Fruit fly (Drosophila melanogaster): Measurements from ENCODE around the gene Srp68.

Srp68 gene

DNA sequence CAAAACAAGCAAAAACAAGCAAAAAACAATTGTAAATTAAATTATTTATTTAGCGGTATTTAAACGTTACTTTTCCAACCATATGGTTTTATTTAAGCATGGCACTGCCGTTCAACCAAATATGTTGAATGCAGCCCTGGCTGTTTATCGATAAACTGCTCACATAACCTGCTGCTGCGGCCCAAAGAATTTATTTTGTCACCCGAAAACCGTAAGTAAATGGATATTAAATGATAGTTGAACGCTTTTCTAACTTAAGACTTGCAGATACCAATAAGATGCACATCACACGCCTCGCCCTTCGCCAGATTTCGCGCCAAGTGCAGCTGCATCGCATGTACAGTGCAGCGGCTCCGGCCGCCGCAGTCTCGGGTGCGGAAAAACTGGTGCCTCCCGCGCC is 18.2 kb upstream of the Srp68 start, which contains the start of gene mRpL12 (continued):
- TF ChIP-seq dm (GFP tag; optimal IDR thresholded peaks at IDR 0.05): no peak
- peak; percentile 19 for TF ChIP-seq CoRest (tag; optimal IDR thresholded peaks at IDR 0.05)
- no peak for TF ChIP-seq abd-A (tag; optimal IDR thresholded peaks at IDR 0.05)
- TF ChIP-seq grn (GFP tag; optimal IDR thresholded peaks at IDR 0.05): no peak
- no peak for TF ChIP-seq Gsc (GFP tag; IDR thresholded peaks at IDR 0.05)
- no peak for TF ChIP-seq CG13123 (GFP tag; optimal IDR thresholded peaks at IDR 0.05)
- TF ChIP-seq tio (GFP tag; optimal IDR thresholded peaks at IDR 0.05): no peak
- peak; percentile 23 for TF ChIP-seq CG2120 (GFP tag; optimal IDR thresholded peaks at IDR 0.05)
- TF ChIP-seq gcm2 (GFP tag; optimal IDR thresholded peaks at IDR 0.05): no peak
- TF ChIP-seq CG33557 (GFP tag; optimal IDR thresholded peaks at IDR 0.05): no peak
- TF ChIP-seq pzg (GFP tag; optimal IDR thresholded peaks at IDR 0.05): peak; percentile 66
- TF ChIP-seq CG15479 (GFP tag; optimal IDR thresholded peaks at IDR 0.05): no peak
- TF ChIP-seq CG32767 (GFP tag; IDR thresholded peaks at IDR 0.05): no peak
- TF ChIP-seq CG7987 (GFP tag; optimal IDR thresholded peaks at IDR 0.05): no peak
- TF ChIP-seq CG1647 (GFP tag; optimal IDR thresholded peaks at IDR 0.05): no peak
- no peak for TF ChIP-seq Hr39 (optimal IDR thresholded peaks at IDR 0.05)
- no peak for TF ChIP-seq bsh (GFP tag; optimal IDR thresholded peaks at IDR 0.05)
- TF ChIP-seq CG42726 (GFP tag; IDR thresholded peaks at IDR 0.05; ENCODE audit: partially characterized antibody): no peak
- peak; percentile 52 for TF ChIP-seq CG3995 (GFP tag; optimal IDR thresholded peaks at IDR 0.05)
- no peak for TF ChIP-seq H15 (GFP tag; IDR thresholded peaks at IDR 0.05)
- TF ChIP-seq CG17361 (GFP tag; IDR thresholded peaks at IDR 0.05): no peak
- TF ChIP-seq CG1024 (GFP tag; IDR thresholded peaks at IDR 0.05): no peak
- TF ChIP-seq CG10462 (GFP tag; optimal IDR thresholded peaks at IDR 0.05): no peak
- TF ChIP-seq CG2678 (tag; optimal IDR thresholded peaks at IDR 0.05): no peak
- no peak for TF ChIP-seq dimm (GFP tag; IDR thresholded peaks at IDR 0.05)
- no peak for TF ChIP-seq B-H1 (GFP tag; IDR thresholded peaks at IDR 0.05)
- TF ChIP-seq ftz-f1 (GFP tag; optimal IDR thresholded peaks at IDR 0.05): no peak
- no peak for TF ChIP-seq luna (GFP tag; optimal IDR thresholded peaks at IDR 0.05)
- TF ChIP-seq slou (GFP tag; optimal IDR thresholded peaks at IDR 0.05): no peak
- no peak for TF ChIP-seq CG2129 (GFP tag; IDR thresholded peaks at IDR 0.05; ENCODE audit: partially characterized antibody)
- peak; percentile 44 for TF ChIP-seq CG15514 (GFP tag; optimal IDR thresholded peaks at IDR 0.05)
- no peak for TF ChIP-seq ranshi (GFP tag; IDR thresholded peaks at IDR 0.05)
- TF ChIP-seq CG30020 (tag; optimal IDR thresholded peaks at IDR 0.05): no peak
- no peak for TF ChIP-seq tin (GFP tag; optimal IDR thresholded peaks at IDR 0.05)
- no peak for TF ChIP-seq Ravus (GFP tag; IDR thresholded peaks at IDR 0.05)
- TF ChIP-seq cad (GFP tag; optimal IDR thresholded peaks at IDR 0.05): no peak
- no peak for TF ChIP-seq CG17802 (tag; optimal IDR thresholded peaks at IDR 0.05)
- peak; percentile 90 for TF ChIP-seq bigmax (GFP tag; optimal IDR thresholded peaks at IDR 0.05)
- no peak for TF ChIP-seq CG9797 (GFP tag; optimal IDR thresholded peaks at IDR 0.05)
- TF ChIP-seq knrl (GFP tag; IDR thresholded peaks at IDR 0.05; ENCODE audit: partially characterized antibody): no peak
- TF ChIP-seq CG16815 (GFP tag; optimal IDR thresholded peaks at IDR 0.05): no peak
- no peak for TF ChIP-seq disco-r (GFP tag; optimal IDR thresholded peaks at IDR 0.05)
- TF ChIP-seq Gug (GFP tag; IDR thresholded peaks at IDR 0.05): no peak
- TF ChIP-seq Aef1 (GFP tag; IDR thresholded peaks at IDR 0.05): no peak
- TF ChIP-seq CG11504 (tag; optimal IDR thresholded peaks at IDR 0.05): no peak
- TF ChIP-seq CG7839 (tag; optimal IDR thresholded peaks at IDR 0.05): no peak
- TF ChIP-seq pb (GFP tag; optimal IDR thresholded peaks at IDR 0.05): no peak
- TF ChIP-seq C15 (GFP tag; IDR thresholded peaks at IDR 0.05): no peak
- no peak for TF ChIP-seq CG2199 (GFP tag; IDR thresholded peaks at IDR 0.05)
- TF ChIP-seq CG1832 (GFP tag; optimal IDR thresholded peaks at IDR 0.05): no peak
- no peak for TF ChIP-seq CG10565 (GFP tag; optimal IDR thresholded peaks at IDR 0.05)
- TF ChIP-seq CG8388 (GFP tag; optimal IDR thresholded peaks at IDR 0.05): no peak
- peak; percentile 40 for TF ChIP-seq sens (GFP tag)
